Worm (Caenorhabditis elegans): ENCODE data around the gene elmd-1.

elmd-1 gene

DNA sequence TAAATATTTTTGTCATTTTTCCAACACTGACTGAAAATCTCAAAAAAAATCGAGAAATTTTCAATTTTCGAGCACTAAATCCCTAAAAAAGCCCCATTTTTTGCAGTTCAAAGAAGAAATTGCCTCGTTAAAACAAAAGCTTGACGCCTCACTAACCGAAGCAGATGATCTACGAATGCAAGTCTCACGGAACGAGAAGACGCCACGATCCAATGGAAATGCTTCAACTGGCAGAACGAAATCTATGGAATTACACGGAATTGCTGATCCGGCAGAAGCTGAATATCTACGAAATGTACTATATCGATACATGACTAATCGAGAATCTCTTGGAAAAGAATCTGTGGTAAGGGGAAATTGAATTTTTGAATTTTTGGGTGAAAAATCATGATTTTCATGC, 34.2 kb downstream of the elmd-1 start:
- TF ChIP-seq klf-2 (GFP tag; conservative IDR thresholded peaks at IDR 0.05): no peak
- no peak for TF ChIP-seq flt-1 (GFP tag; IDR thresholded peaks at IDR 0.05)
- TF ChIP-seq tab-1 (GFP tag; IDR thresholded peaks at IDR 0.05): no peak
- no peak for TF ChIP-seq ref-1 (GFP tag; conservative IDR thresholded peaks at IDR 0.05)
- no peak for TF ChIP-seq cog-1 (tag; optimal IDR thresholded peaks at IDR 0.05)
- TF ChIP-seq ztf-29 (GFP tag; IDR thresholded peaks at IDR 0.05): no peak
- no peak for TF ChIP-seq med-1 (GFP tag; optimal IDR thresholded peaks at IDR 0.05; ENCODE audit: insufficient read depth)
- no peak for TF ChIP-seq ztf-23 (GFP tag; IDR thresholded peaks at IDR 0.05)

DNA sequence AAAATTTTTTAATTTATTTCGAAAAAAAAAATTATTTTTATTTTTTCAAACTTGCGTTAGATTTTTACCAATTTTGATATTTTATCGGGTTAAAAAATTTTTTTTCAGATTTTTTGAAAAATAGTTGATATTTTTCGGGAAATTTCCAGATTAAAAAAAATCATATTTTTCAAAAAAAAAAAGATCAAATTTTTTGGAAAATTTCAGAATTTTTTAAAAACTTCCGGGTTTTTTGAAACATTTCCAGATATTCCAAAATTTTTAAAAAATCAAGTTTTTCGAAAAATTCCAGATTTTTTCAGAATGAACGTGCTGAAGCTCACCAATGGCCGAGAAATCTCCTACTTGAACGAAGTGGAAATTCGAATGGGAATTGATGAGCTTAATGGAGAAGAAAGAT, 35.7 kb downstream of the elmd-1 start, which contains the start of gene metl-18:
TSS of gene metl-18 (plus strand) at position 301 of the 400 bp plus-strand sequence.
- no peak for TF ChIP-seq cog-1 (tag; optimal IDR thresholded peaks at IDR 0.05)
- TF ChIP-seq flt-1 (GFP tag; IDR thresholded peaks at IDR 0.05): no peak
- TF ChIP-seq ztf-29 (GFP tag; IDR thresholded peaks at IDR 0.05): no peak
- TF ChIP-seq klf-2 (GFP tag; conservative IDR thresholded peaks at IDR 0.05): no peak
- no peak for TF ChIP-seq med-1 (GFP tag; optimal IDR thresholded peaks at IDR 0.05; ENCODE audit: insufficient read depth)
- TF ChIP-seq ref-1 (GFP tag; conservative IDR thresholded peaks at IDR 0.05): no peak
- no peak for TF ChIP-seq tab-1 (GFP tag; IDR thresholded peaks at IDR 0.05)
- no peak for TF ChIP-seq ztf-23 (GFP tag; IDR thresholded peaks at IDR 0.05)
- TF ChIP-seq T22C8.4 (GFP tag; IDR thresholded peaks at IDR 0.05): no peak

DNA sequence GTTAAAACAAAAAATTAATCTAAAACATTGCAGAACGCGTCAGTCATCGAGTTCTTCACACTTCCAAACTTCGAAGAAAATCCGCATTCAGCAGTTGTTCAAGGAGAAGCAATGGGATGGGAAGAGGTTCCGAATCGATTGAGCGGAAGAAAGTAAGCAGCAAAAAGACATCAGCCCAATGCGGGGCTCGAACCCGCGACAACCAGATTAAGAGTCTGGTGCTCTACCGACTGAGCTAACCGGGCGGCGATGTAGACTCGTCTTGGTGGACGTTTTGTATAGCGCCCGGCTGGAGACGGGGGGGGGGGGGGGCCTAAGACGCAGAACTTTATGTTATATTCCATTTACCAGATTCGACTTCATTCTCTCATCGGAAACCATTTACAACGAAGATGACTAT, 37.0 kb downstream of the elmd-1 start:
- TF ChIP-seq T22C8.4 (GFP tag; IDR thresholded peaks at IDR 0.05) (no peak), flt-1 (GFP tag; IDR thresholded peaks at IDR 0.05) (0 out of 2 replicates have a peak, but pooled peaks have one; percentile 4)

DNA sequence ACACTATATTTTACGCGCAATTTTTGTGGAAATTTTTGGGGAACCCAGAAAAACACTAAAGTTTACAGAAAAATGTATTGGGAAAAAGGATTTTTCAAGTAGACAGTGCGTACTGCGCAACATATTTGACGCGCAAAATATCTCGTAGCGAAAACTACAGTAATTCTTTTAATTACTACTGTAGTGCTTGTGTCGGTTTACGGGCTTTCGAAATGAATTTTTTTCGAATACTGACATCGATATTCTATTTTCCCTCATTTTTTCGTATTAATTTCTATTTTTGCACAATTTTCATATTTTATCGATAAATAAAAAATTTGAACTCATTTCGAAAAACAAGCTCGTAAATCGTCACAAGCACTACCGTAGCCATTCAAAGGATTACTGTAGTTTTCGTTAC, 38.9 kb downstream of the elmd-1 start:
- TF ChIP-seq flt-1 (GFP tag; IDR thresholded peaks at IDR 0.05) (no peak), med-1 (GFP tag; optimal IDR thresholded peaks at IDR 0.05; ENCODE audit: insufficient read depth) (no peak), T22C8.4 (GFP tag; IDR thresholded peaks at IDR 0.05) (no peak), ztf-29 (GFP tag; IDR thresholded peaks at IDR 0.05) (no peak), tab-1 (GFP tag; IDR thresholded peaks at IDR 0.05) (no peak), ztf-23 (GFP tag; IDR thresholded peaks at IDR 0.05) (no peak), klf-2 (GFP tag; conservative IDR thresholded peaks at IDR 0.05) (no peak), ref-1 (GFP tag; conservative IDR thresholded peaks at IDR 0.05) (no peak), cog-1 (tag; optimal IDR thresholded peaks at IDR 0.05) (no peak)

DNA sequence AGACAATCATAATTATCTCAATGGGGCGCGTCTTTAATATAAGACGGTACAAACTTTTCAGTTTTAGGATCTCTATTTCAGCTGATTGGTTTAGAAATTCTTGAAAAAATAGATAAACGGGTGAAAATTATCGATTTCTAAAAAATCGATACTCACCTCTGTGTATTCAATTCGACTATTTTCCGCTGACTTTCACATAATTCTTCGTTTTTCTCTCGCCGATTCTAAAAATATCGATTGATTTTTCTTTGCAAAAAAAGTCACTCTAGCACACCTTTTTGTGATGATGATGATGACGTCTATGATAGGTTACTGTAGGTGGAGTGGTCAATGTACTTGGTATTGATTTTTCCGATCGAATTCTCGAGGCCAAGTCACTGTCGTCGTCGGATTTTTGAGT, 40.0 kb downstream of the elmd-1 start:
- TF ChIP-seq T22C8.4 (GFP tag; IDR thresholded peaks at IDR 0.05) (peak; percentile 65), cog-1 (tag; optimal IDR thresholded peaks at IDR 0.05) (no peak), klf-2 (GFP tag; conservative IDR thresholded peaks at IDR 0.05) (no peak), med-1 (GFP tag; optimal IDR thresholded peaks at IDR 0.05; ENCODE audit: insufficient read depth) (no peak), flt-1 (GFP tag; IDR thresholded peaks at IDR 0.05) (no peak), ztf-23 (GFP tag; IDR thresholded peaks at IDR 0.05) (no peak), ztf-29 (GFP tag; IDR thresholded peaks at IDR 0.05) (no peak)

DNA sequence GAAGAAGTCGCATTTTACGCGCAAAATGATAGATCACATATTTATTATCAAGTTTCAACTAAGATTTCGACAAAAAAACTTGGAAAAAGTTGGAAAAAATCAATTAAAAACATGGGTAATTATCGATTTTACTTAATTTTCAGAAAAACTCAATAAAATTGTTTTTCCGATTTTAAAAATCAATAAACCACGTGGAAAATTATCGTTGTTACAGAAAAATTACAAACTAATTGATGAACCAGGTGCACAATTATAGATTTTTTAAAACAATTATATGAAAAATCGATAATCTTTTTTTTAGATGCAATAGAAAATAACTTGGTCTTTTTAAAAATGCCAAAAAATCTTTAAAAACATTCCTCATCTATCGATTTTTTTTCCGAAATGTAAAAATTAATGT, 40.9 kb downstream of the elmd-1 start:
- TF ChIP-seq ztf-29 (GFP tag; IDR thresholded peaks at IDR 0.05): no peak
- no peak for TF ChIP-seq cog-1 (tag; optimal IDR thresholded peaks at IDR 0.05)

DNA sequence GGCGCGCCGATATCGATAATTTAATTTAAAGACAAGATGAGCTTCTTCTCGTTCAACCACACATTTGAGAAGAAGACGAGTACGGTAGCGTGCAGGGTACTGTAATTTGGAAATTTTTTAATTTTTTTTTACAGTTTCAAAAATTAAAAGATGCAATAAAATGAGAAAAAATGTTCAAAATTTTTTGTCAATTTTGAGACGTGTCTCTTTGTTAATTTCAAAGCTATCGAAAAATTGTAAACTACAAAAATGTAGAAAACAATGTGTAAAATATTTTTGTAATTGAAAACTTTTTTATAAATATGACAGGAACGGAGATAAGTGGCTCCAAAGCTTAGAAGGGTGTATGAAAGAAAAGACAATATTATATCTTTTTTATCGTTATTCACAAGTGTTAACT, 41.7 kb downstream of the elmd-1 start, which contains the start of gene K01A11.1:
TSS of gene K01A11.1 (minus strand) at position 101 of the 400 bp plus-strand sequence.
- TF ChIP-seq tab-1 (GFP tag; IDR thresholded peaks at IDR 0.05) (no peak), cog-1 (tag; optimal IDR thresholded peaks at IDR 0.05) (no peak), ref-1 (GFP tag; conservative IDR thresholded peaks at IDR 0.05) (no peak), flt-1 (GFP tag; IDR thresholded peaks at IDR 0.05) (no peak), klf-2 (GFP tag; conservative IDR thresholded peaks at IDR 0.05) (no peak), ztf-29 (GFP tag; IDR thresholded peaks at IDR 0.05) (no peak), ztf-23 (GFP tag; IDR thresholded peaks at IDR 0.05) (no peak), med-1 (GFP tag; optimal IDR thresholded peaks at IDR 0.05; ENCODE audit: insufficient read depth) (no peak), T22C8.4 (GFP tag; IDR thresholded peaks at IDR 0.05) (no peak)

DNA sequence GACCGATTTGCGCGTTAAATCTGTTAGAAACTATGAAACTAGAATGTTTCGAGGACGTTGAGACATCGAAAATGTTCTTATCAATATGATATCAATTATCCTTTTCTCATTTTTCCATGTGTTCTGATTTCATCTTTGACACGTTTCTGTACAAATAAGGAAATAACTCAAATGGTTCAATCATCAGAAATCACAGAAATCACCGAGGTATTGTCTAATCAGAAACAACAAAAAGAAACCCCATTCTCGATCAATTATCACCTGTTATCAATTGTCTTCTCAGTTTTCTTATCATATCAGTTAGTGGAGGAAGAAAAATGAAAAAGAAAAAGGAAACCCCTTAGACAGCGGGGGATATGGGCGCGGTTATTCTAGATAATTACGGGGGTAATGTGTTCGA, 45.4 kb downstream of the elmd-1 start:
- no peak for TF ChIP-seq ztf-29 (GFP tag; IDR thresholded peaks at IDR 0.05)
- no peak for TF ChIP-seq klf-2 (GFP tag; conservative IDR thresholded peaks at IDR 0.05)
- TF ChIP-seq ref-1 (GFP tag; conservative IDR thresholded peaks at IDR 0.05): no peak
- no peak for TF ChIP-seq med-1 (GFP tag; optimal IDR thresholded peaks at IDR 0.05; ENCODE audit: insufficient read depth)
- TF ChIP-seq cog-1 (tag; optimal IDR thresholded peaks at IDR 0.05): no peak
- no peak for TF ChIP-seq ztf-23 (GFP tag; IDR thresholded peaks at IDR 0.05)
- TF ChIP-seq T22C8.4 (GFP tag; IDR thresholded peaks at IDR 0.05): no peak
- no peak for TF ChIP-seq tab-1 (GFP tag; IDR thresholded peaks at IDR 0.05)
- no peak for TF ChIP-seq flt-1 (GFP tag; IDR thresholded peaks at IDR 0.05)

DNA sequence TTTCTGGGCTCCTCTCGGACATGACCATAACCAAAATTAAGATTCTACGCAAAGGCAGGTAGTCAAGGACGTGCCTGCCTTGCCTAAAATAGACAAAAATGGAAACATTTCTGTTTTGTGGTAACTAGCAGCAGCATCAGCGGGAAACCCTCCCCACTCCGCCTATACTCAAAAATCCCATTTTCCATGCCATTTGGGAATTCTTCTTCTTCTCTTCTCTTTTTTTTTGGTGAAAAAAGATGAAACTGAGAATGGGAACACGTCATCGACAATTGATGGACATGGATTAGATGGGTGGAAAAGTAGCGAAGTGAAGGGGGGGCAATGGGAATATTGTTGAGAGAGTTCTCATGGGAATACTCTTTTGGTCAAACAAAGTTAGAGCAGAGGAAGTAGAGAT, 47.4 kb downstream of the elmd-1 start:
- TF ChIP-seq tab-1 (GFP tag; IDR thresholded peaks at IDR 0.05) (no peak), klf-2 (GFP tag; conservative IDR thresholded peaks at IDR 0.05) (no peak), cog-1 (tag; optimal IDR thresholded peaks at IDR 0.05) (no peak), ref-1 (GFP tag; conservative IDR thresholded peaks at IDR 0.05) (no peak), ztf-29 (GFP tag; IDR thresholded peaks at IDR 0.05) (no peak), med-1 (GFP tag; optimal IDR thresholded peaks at IDR 0.05; ENCODE audit: insufficient read depth) (no peak), T22C8.4 (GFP tag; IDR thresholded peaks at IDR 0.05) (no peak), ztf-23 (GFP tag; IDR thresholded peaks at IDR 0.05) (no peak), flt-1 (GFP tag; IDR thresholded peaks at IDR 0.05) (no peak)

Data from whole organism, midembryonic.